Worm (Caenorhabditis elegans) whole organism, late embryonic: ENCODE measurements around the gene hsp-6.

Experiments used
- ama-1 ChIP-seq: fragments of 150-350 bp; optimal IDR thresholded peaks from 2 replicates; lab custom pipeline; 2014
- fkh-10 ChIP-seq: fragments of 150-350 bp; optimal IDR thresholded peaks from 2 replicates; lab custom pipeline; 2014; ENCODE audit warnings: missing biosample characterization, missing genetic modification reagents, missing genetic modification characterization
- pag-3 ChIP-seq: sonication (generic microtip); optimal IDR thresholded peaks from 2 replicates; lab custom pipeline; 2016; ENCODE audit warnings: missing compliant biosample characterization, missing genetic modification characterization, borderline replicate concordance
- unc-42 ChIP-seq: sonication (generic microtip); optimal IDR thresholded peaks from 2 replicates; lab custom pipeline; 2016; ENCODE audit warnings: missing genotype, missing genetic modification characterization, missing compliant biosample characterization

- TF ChIP-seq pag-3: no peak
- no peak for TF ChIP-seq ama-1
- no peak for TF ChIP-seq fkh-10
- TF ChIP-seq unc-42 (tag; lab: Kevin White, UChicago): no peak
Observed at ce11 chrV:4777388-4777986, 49.1 kb downstream of the hsp-6 start, which contains the start of gene C18G1.1.
